Fruit fly (Drosophila melanogaster): ENCODE measurements around the gene gt.

DNA sequence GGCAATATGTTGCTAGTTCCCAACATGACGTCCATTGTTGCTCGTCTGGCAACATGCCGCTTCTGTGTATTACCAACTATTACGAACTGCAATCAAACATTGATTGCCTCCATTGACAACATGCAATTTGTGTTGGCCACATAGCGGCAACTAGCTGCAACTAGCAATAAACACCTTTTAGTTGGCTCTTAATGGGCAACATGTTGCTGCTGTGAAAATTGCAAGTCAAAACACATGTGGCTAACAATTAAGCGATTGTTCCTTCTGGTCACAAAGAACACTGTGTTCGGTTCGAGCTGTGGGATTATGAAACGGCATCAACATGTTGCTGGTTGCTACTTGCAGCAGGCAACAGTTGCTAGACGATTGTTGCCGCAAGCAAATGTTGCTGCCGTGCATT is 25.0 kb upstream of the gt start:
- TF ChIP-seq CTCF (optimal IDR thresholded peaks at IDR 0.05) = no peak
- no peak for TF ChIP-seq CG8478 (optimal IDR thresholded peaks at IDR 0.05)

All from S2 (cell line).